Worm (Caenorhabditis elegans) whole organism, young adult: ENCODE measurements around the gene F09E5.12.

Experiments
- C06A6.2 ChIP-seq: fragments of 200-800 bp; sonication (Bioruptor generic); conservative IDR thresholded peaks from 2 replicates; pipeline ENCODE4 v1.3.6; 2022; ENCODE audit warnings: missing genetic modification characterization, missing compliant biosample characterization
- F10E7.11 ChIP-seq: sonication (generic microtip); optimal IDR thresholded peaks from 2 replicates; lab custom pipeline; 2017; ENCODE audit warnings: mild to moderate bottlenecking, missing genetic modification characterization, moderate library complexity, missing compliant biosample characterization
- F37B4.10 ChIP-seq: fragments of 200-800 bp; sonication (Bioruptor generic); IDR thresholded peaks from 2 replicates; pipeline ENCODE4 v1.3.6; 2022; ENCODE audit warnings: missing genetic modification characterization, missing compliant biosample characterization
- F57C9.4 ChIP-seq: sonication (generic microtip); optimal IDR thresholded peaks from 2 replicates; lab custom pipeline; 2017; ENCODE audit warnings: mild to moderate bottlenecking, missing genetic modification characterization, missing compliant biosample characterization
- T07F8.4 ChIP-seq: sonication (generic microtip); optimal IDR thresholded peaks from 2 replicates; lab custom pipeline; 2016; ENCODE audit warnings: mild to moderate bottlenecking, missing genetic modification characterization, moderate library complexity, missing compliant biosample characterization
- Y53F4B.3 ChIP-seq: fragments of 200-800 bp; sonication (Bioruptor generic); IDR thresholded peaks from 2 replicates; pipeline ENCODE4 v1.3.6; 2022; ENCODE audit warnings: missing genetic modification reagents, missing genetic modification characterization, missing compliant biosample characterization
- Y67H2A.10 ChIP-seq: fragments of 200-800 bp; sonication (Bioruptor generic); conservative IDR thresholded peaks from 2 replicates; pipeline ENCODE4 v1.3.6; 2022; ENCODE audit warnings: missing genetic modification reagents, missing genetic modification characterization, missing compliant biosample characterization
- Y95B8A.8 ChIP-seq: fragments of 200-800 bp; sonication (Bioruptor generic); IDR thresholded peaks from 2 replicates; pipeline ENCODE4 v1.3.6; 2022; ENCODE audit warnings: missing genetic modification reagents, missing genetic modification characterization, missing compliant biosample characterization
- akir-1 ChIP-seq: fragments of 200-800 bp; sonication (Bioruptor generic); optimal IDR thresholded peaks from 2 replicates; lab custom pipeline; 2018; ENCODE audit warnings: mild to moderate bottlenecking, missing genetic modification characterization, moderate library complexity, missing compliant biosample characterization
- atf-7 ChIP-seq: sonication (generic microtip); optimal IDR thresholded peaks from 2 replicates; lab custom pipeline; 2017; ENCODE audit warnings: mild to moderate bottlenecking, missing genetic modification characterization, missing compliant biosample characterization
- athp-1 ChIP-seq: sonication (generic microtip); optimal IDR thresholded peaks from 2 replicates; lab custom pipeline; 2017; ENCODE audit warnings: mild to moderate bottlenecking, missing genetic modification characterization, missing compliant biosample characterization
- attf-3 ChIP-seq: fragments of 200-800 bp; sonication (Bioruptor generic); conservative IDR thresholded peaks from 2 replicates; pipeline ENCODE4 v1.3.6; 2022; ENCODE audit warnings: missing genetic modification reagents, missing genetic modification characterization, missing compliant biosample characterization
- attf-6 ChIP-seq: fragments of 200-800 bp; sonication (Bioruptor generic); IDR thresholded peaks from 2 replicates; pipeline ENCODE4 v1.3.6; 2022; ENCODE audit warnings: missing genetic modification reagents, missing genetic modification characterization, missing compliant biosample characterization
- bed-1 ChIP-seq: fragments of 200-800 bp; sonication (Bioruptor generic); IDR thresholded peaks from 2 replicates; pipeline ENCODE4 v1.3.6; 2022; ENCODE audit warnings: missing genetic modification reagents, missing genetic modification characterization, missing compliant biosample characterization
- bed-2 ChIP-seq: fragments of 200-800 bp; sonication (Bioruptor generic); IDR thresholded peaks from 2 replicates; pipeline ENCODE4 v1.3.6; 2022; ENCODE audit warnings: missing genetic modification reagents, missing genetic modification characterization, missing compliant biosample characterization
- cebp-1 ChIP-seq, 2 experiments: fragments of 200-800 bp in 1 of 2; sonication (Bioruptor generic) in 1 of 2; sonication (generic microtip) in 1 of 2; IDR thresholded peaks in 1 of 2; optimal IDR thresholded peaks in 1 of 2; 2 replicates each; pipeline versions ENCODE4 v1.3.6 to Lab custom; 2017 to 2022; ENCODE audit warnings: missing compliant biosample characterization in 2 of 2, missing genetic modification characterization in 2 of 2, mild to moderate bottlenecking in 1 of 2, missing genetic modification reagents in 1 of 2, moderate library complexity in 1 of 2
- ceh-100 ChIP-seq: fragments of 200-800 bp; sonication (Bioruptor generic); IDR thresholded peaks from 2 replicates; pipeline ENCODE4 v1.3.6; 2022; ENCODE audit warnings: missing genetic modification reagents, missing genetic modification characterization, missing compliant biosample characterization
- ceh-58 ChIP-seq: fragments of 200-800 bp; sonication (Bioruptor generic); IDR thresholded peaks from 2 replicates; pipeline ENCODE4 v1.3.6; 2022; ENCODE audit warnings: missing genetic modification characterization, missing compliant biosample characterization
- ceh-79 ChIP-seq: sonication (generic microtip); optimal IDR thresholded peaks from 2 replicates; lab custom pipeline; 2017; ENCODE audit warnings: mild to moderate bottlenecking, missing genetic modification characterization, missing compliant biosample characterization
- die-1 ChIP-seq: sonication (generic microtip); optimal IDR thresholded peaks from 2 replicates; lab custom pipeline; 2016; ENCODE audit warnings: missing genotype, mild to moderate bottlenecking, missing genetic modification characterization, missing compliant biosample characterization
- efl-1 ChIP-seq: fragments of 150-350 bp; optimal IDR thresholded peaks from 2 replicates; lab custom pipeline; 2014; ENCODE audit warnings: missing biosample characterization, missing genetic modification reagents, missing genetic modification characterization
- egl-18 ChIP-seq: fragments of 200-800 bp; sonication (Bioruptor generic); IDR thresholded peaks from 2 replicates; pipeline ENCODE4 v1.3.6; 2022; ENCODE audit warnings: missing genetic modification reagents, missing genetic modification characterization, missing compliant biosample characterization
- egrh-3 ChIP-seq: fragments of 200-800 bp; sonication (Bioruptor generic); IDR thresholded peaks from 2 replicates; pipeline ENCODE4 v1.3.6; 2022; ENCODE audit warnings: missing genetic modification reagents, missing genetic modification characterization, missing compliant biosample characterization
- ekl-4 ChIP-seq: fragments of 200-800 bp; sonication (Bioruptor generic); IDR thresholded peaks from 2 replicates; pipeline ENCODE4 v1.3.6; 2022; ENCODE audit warnings: missing genetic modification reagents, missing genetic modification characterization, missing compliant biosample characterization
- gei-17 ChIP-seq: fragments of 200-800 bp; sonication (Bioruptor generic); optimal IDR thresholded peaks from 2 replicates; lab custom pipeline; 2018; ENCODE audit warnings: mild to moderate bottlenecking, missing genetic modification characterization, missing compliant biosample characterization
- him-1 ChIP-seq: sonication (generic microtip); optimal IDR thresholded peaks from 2 replicates; lab custom pipeline; 2016; ENCODE audit warnings: missing genotype, missing genetic modification reagents, missing genetic modification characterization, missing compliant biosample characterization
- hlh-12 ChIP-seq: sonication (generic microtip); optimal IDR thresholded peaks from 2 replicates; lab custom pipeline; 2016; ENCODE audit warnings: missing genetic modification characterization, missing compliant biosample characterization
- hlh-26 ChIP-seq: fragments of 200-800 bp; sonication (Bioruptor generic); conservative IDR thresholded peaks from 2 replicates; pipeline ENCODE4 v1.3.6; 2022; ENCODE audit warnings: missing genetic modification reagents, missing genetic modification characterization, missing compliant biosample characterization
- hsf-1 ChIP-seq: fragments of 200-800 bp; sonication (Bioruptor generic); IDR thresholded peaks from 2 replicates; pipeline ENCODE4 v1.3.6; 2022; ENCODE audit warnings: missing genetic modification reagents, missing genetic modification characterization, missing compliant biosample characterization
- let-607 ChIP-seq, 2 experiments: fragments of 200-800 bp in 1 of 2; sonication (Bioruptor generic) in 1 of 2; sonication (generic microtip) in 1 of 2; optimal IDR thresholded peaks; 2 replicates each; lab custom pipeline; 2016 to 2018; ENCODE audit warnings: mild to moderate bottlenecking in 2 of 2, missing compliant biosample characterization in 2 of 2, missing genetic modification characterization in 2 of 2, moderate library complexity in 2 of 2, missing genotype in 1 of 2
- lin-26 ChIP-seq: fragments of 200-800 bp; sonication (Bioruptor generic); IDR thresholded peaks from 2 replicates; pipeline ENCODE4 v1.3.6; 2022; ENCODE audit warnings: missing genetic modification reagents, missing genetic modification characterization, missing compliant biosample characterization
- lsl-1 ChIP-seq: fragments of 200-800 bp; sonication (Bioruptor generic); optimal IDR thresholded peaks from 2 replicates; lab custom pipeline; 2018; ENCODE audit warnings: mild to moderate bottlenecking, missing genetic modification characterization, moderate library complexity, missing compliant biosample characterization
- madf-10 ChIP-seq: sonication (generic microtip); optimal IDR thresholded peaks from 2 replicates; lab custom pipeline; 2016; ENCODE audit warnings: mild to moderate bottlenecking, missing genetic modification characterization, missing compliant biosample characterization
- madf-3 ChIP-seq: fragments of 200-800 bp; sonication (Bioruptor generic); IDR thresholded peaks from 2 replicates; pipeline ENCODE4 v1.3.6; 2022; ENCODE audit warnings: missing genetic modification reagents, missing genetic modification characterization, missing compliant biosample characterization
- madf-8 ChIP-seq: fragments of 200-800 bp; sonication (Bioruptor generic); conservative IDR thresholded peaks from 2 replicates; pipeline ENCODE4 v1.3.6; 2022; ENCODE audit warnings: missing genetic modification reagents, missing genetic modification characterization, missing compliant biosample characterization
- mel-28 ChIP-seq: sonication (generic microtip); optimal IDR thresholded peaks from 2 replicates; lab custom pipeline; 2016; ENCODE audit warnings: borderline replicate concordance, mild to moderate bottlenecking, missing genetic modification characterization, missing compliant biosample characterization
- mxl-1 ChIP-seq: sonication (generic microtip); optimal IDR thresholded peaks from 2 replicates; lab custom pipeline; 2016; ENCODE audit warnings: missing genetic modification characterization, missing compliant biosample characterization
- nhr-120 ChIP-seq: fragments of 200-800 bp; sonication (Bioruptor generic); IDR thresholded peaks from 2 replicates; pipeline ENCODE4 v1.3.6; 2022; ENCODE audit warnings: missing genetic modification characterization, missing compliant biosample characterization
- pha-4 ChIP-seq: fragments of 150-350 bp; sonication (generic microtip); optimal IDR thresholded peaks from 2 replicates; lab custom pipeline; 2014; ENCODE audit warnings: missing biosample characterization, missing genetic modification reagents, missing genetic modification characterization
- repo-1 ChIP-seq: sonication (generic microtip); optimal IDR thresholded peaks from 2 replicates; lab custom pipeline; 2017; ENCODE audit warnings: mild to moderate bottlenecking, missing genetic modification characterization, missing compliant biosample characterization
- snpc-4 ChIP-seq, 5 experiments: fragments of 150-350 bp in 1 of 5; sonication (generic microtip) in 4 of 5; optimal IDR thresholded peaks; 2 replicates each; lab custom pipeline; 2014 to 2018; ENCODE audit warnings: missing genetic modification characterization in 5 of 5, missing biosample characterization in 3 of 5, antibody characterized with exemption in 2 of 5, mild to moderate bottlenecking in 2 of 5, missing compliant biosample characterization in 2 of 5, missing genotype in 2 of 5, moderate library complexity in 2 of 5, missing genetic modification reagents in 1 of 5
- tbp1 ChIP-seq: fragments of 200-800 bp; sonication (Bioruptor generic); optimal IDR thresholded peaks from 2 replicates; lab custom pipeline; 2018; ENCODE audit warnings: mild to moderate bottlenecking, missing genetic modification characterization, missing compliant biosample characterization
- tbx-9 ChIP-seq: sonication (generic microtip); optimal IDR thresholded peaks from 2 replicates; lab custom pipeline; 2016; ENCODE audit warnings: borderline replicate concordance, missing genetic modification characterization, inconsistent platforms, missing compliant biosample characterization
- xnd-1 ChIP-seq: sonication (generic microtip); optimal IDR thresholded peaks from 2 replicates; lab custom pipeline; 2016; ENCODE audit warnings: missing genotype, missing genetic modification reagents, missing genetic modification characterization, missing compliant biosample characterization
- ztf-18 ChIP-seq: sonication (generic microtip); optimal IDR thresholded peaks from 2 replicates; lab custom pipeline; 2016; ENCODE audit warnings: missing genotype, mild to moderate bottlenecking, missing genetic modification characterization, missing compliant biosample characterization
- ztf-22 ChIP-seq: fragments of 200-800 bp; sonication (Bioruptor generic); optimal IDR thresholded peaks from 2 replicates; lab custom pipeline; 2018; ENCODE audit warnings: mild to moderate bottlenecking, missing genetic modification characterization, moderate library complexity, missing compliant biosample characterization
- ztf-25 ChIP-seq: fragments of 200-800 bp; sonication (Bioruptor generic); IDR thresholded peaks from 2 replicates; pipeline ENCODE4 v1.3.6; 2022; ENCODE audit warnings: missing genetic modification reagents, missing genetic modification characterization, missing compliant biosample characterization
- ztf-26 ChIP-seq: sonication (generic microtip); optimal IDR thresholded peaks from 2 replicates; lab custom pipeline; 2017; ENCODE audit warnings: missing genetic modification characterization, missing compliant biosample characterization

The F09E5.12 gene

ce11 chrII:5338301-5338700, 32.2 kb downstream of the F09E5.12 start:
- TF ChIP-seq efl-1 (GFP tag; lab: Kevin White, UChicago) (no peak), pha-4 (tag; lab: Kevin White, UChicago) (peak; percentile 56), Y67H2A.10 (no peak), F10E7.11 (no peak), nhr-120 (GFP tag; lab: Robert Waterston, UW) (no peak), attf-6 (GFP tag; lab: Robert Waterston, UW) (no peak), ceh-79 (no peak), gei-17 (no peak), attf-3 (GFP tag; lab: Robert Waterston, UW) (no peak), hsf-1 (GFP tag; lab: Robert Waterston, UW) (0 out of 2 replicates have a peak, but pooled peaks have one; percentile 35), F37B4.10 (GFP tag; lab: Robert Waterston, UW) (no peak), atf-7 (tag; lab: Kevin White, UChicago) (no peak), repo-1 (tag; lab: Kevin White, UChicago) (no peak), T07F8.4 (tag; lab: Kevin White, UChicago) (no peak), egrh-3 (GFP tag; lab: Robert Waterston, UW) (no peak), ztf-26 (tag; lab: Kevin White, UChicago) (no peak), ekl-4 (GFP tag; lab: Robert Waterston, UW) (0 out of 2 replicates have a peak, but pooled peaks have one; percentile 10), hlh-26 (GFP tag; lab: Robert Waterston, UW) (no peak), mel-28 (tag; lab: Kevin White, UChicago) (no peak), cebp-1 (GFP tag; IDR thresholded peaks at IDR 0.05; lab: Robert Waterston, UW) (peak; percentile 74), cebp-1 (tag; optimal IDR thresholded peaks at IDR 0.05; lab: Kevin White, UChicago) (peak; percentile 82), mxl-1 (tag; lab: Kevin White, UChicago) (no peak), snpc-4 (GFP tag; optimal IDR thresholded peaks at IDR 0.05; lab: Kevin White, UChicago) (no peak), snpc-4 (tag; optimal IDR thresholded peaks at IDR 0.05; lab: Kevin White, UChicago) (no peak), C06A6.2 (GFP tag; lab: Robert Waterston, UW) (0 out of 2 replicates have a peak, but pooled peaks have one; percentile 12), madf-8 (no peak), lin-26 (GFP tag; lab: Robert Waterston, UW) (0 out of 2 replicates have a peak, but pooled peaks have one; percentile 17), ceh-100 (GFP tag; lab: Robert Waterston, UW) (no peak), ztf-18 (tag; lab: Kevin White, UChicago) (no peak), tbx-9 (tag; lab: Kevin White, UChicago) (no peak), ztf-22 (GFP tag; lab: Kevin White, UChicago) (no peak), lsl-1 (GFP tag; lab: Kevin White, UChicago) (no peak), die-1 (tag; lab: Kevin White, UChicago) (no peak), let-607 (tag; optimal IDR thresholded peaks at IDR 0.05; lab: Kevin White, UChicago) (peak in 1 of 2 experiments; percentile 2), bed-2 (GFP tag; lab: Robert Waterston, UW) (no peak), madf-10 (tag; lab: Kevin White, UChicago) (no peak), hlh-12 (tag; lab: Kevin White, UChicago) (no peak), egl-18 (no peak), madf-3 (no peak), ceh-58 (GFP tag; lab: Robert Waterston, UW) (no peak), Y53F4B.3 (GFP tag; lab: Robert Waterston, UW) (no peak), him-1 (tag; lab: Kevin White, UChicago) (no peak), bed-1 (no peak), Y95B8A.8 (no peak), athp-1 (tag; lab: Kevin White, UChicago) (no peak), xnd-1 (tag; lab: Kevin White, UChicago) (no peak), ztf-25 (no peak), akir-1 (GFP tag; lab: Kevin White, UChicago) (no peak), F57C9.4 (tag; lab: Kevin White, UChicago) (no peak), tbp1 (GFP tag; lab: Kevin White, UChicago) (no peak)
